Worm (Caenorhabditis elegans) whole organism, L4/young adult: ENCODE measurements around the gene lgx-1.

Experiments used
- W03F9.2 ChIP-seq: fragments of 150-350 bp; optimal IDR thresholded peaks from 2 replicates; lab custom pipeline; 2014; ENCODE audit warnings: missing biosample characterization, missing genetic modification characterization
- him-1 ChIP-seq: sonication (generic microtip); optimal IDR thresholded peaks from 2 replicates; lab custom pipeline; 2016; ENCODE audit warnings: missing genotype, missing genetic modification reagents, missing genetic modification characterization, missing compliant biosample characterization

- TF ChIP-seq him-1 (tag; lab: Kevin White, UChicago): no peak
- TF ChIP-seq W03F9.2 (tag; lab: Kevin White, UChicago): no peak
These were observed 63.1 kb downstream of the lgx-1 start for ce11 chrX:5475164-5475576.
